Fruit fly (Drosophila melanogaster) whole organism, embryonic: ENCODE data around the gene Gbs-76A.

Experiments used
- Abd-B ChIP-seq: fragments of 200-800 bp; sonication (Bioruptor generic); optimal IDR thresholded peaks from 2 replicates; lab custom pipeline; 2018; ENCODE audit warnings: missing biosample characterization, mild to moderate bottlenecking, missing genetic modification characterization, moderate library complexity
- Aef1 ChIP-seq: fragments of 200-800 bp; sonication (Bioruptor generic); IDR thresholded peaks from 3 replicates; pipeline ENCODE4 v1.3.6; 2022; ENCODE audit warnings: missing biosample characterization, missing genetic modification characterization
- CG10267 ChIP-seq: fragments of 200-800 bp; sonication (Bioruptor generic); optimal IDR thresholded peaks from 2 replicates; lab custom pipeline; 2018; ENCODE audit warnings: missing biosample characterization, mild to moderate bottlenecking, missing genetic modification characterization, moderate library complexity
- CG10321 ChIP-seq: fragments of 200-800 bp; sonication (Bioruptor generic); IDR thresholded peaks from 2 replicates; pipeline ENCODE4 v1.3.6; 2022; ENCODE audit warnings: missing biosample characterization, missing genetic modification characterization
- CG11723 ChIP-seq: fragments of 200-800 bp; sonication (Bioruptor generic); optimal IDR thresholded peaks from 2 replicates; lab custom pipeline; 2017; ENCODE audit warnings: missing biosample characterization, mild to moderate bottlenecking, missing genetic modification characterization
- CG13775 ChIP-seq: fragments of 200-800 bp; sonication (Bioruptor generic); optimal IDR thresholded peaks from 3 replicates; lab custom pipeline; 2017; ENCODE audit warnings: missing biosample characterization, mild to moderate bottlenecking, missing genetic modification characterization
- CG15601 ChIP-seq: fragments of 200-800 bp; sonication (Bioruptor generic); optimal IDR thresholded peaks from 3 replicates; lab custom pipeline; 2019; ENCODE audit warnings: missing biosample characterization, mild to moderate bottlenecking, missing genetic modification characterization, moderate library complexity
- CG16779 ChIP-seq: fragments of 200-800 bp; sonication (Bioruptor generic); IDR thresholded peaks from 2 replicates; pipeline ENCODE4 v1.3.6; 2022; ENCODE audit warnings: missing biosample characterization, missing genetic modification characterization
- CG16815 ChIP-seq: fragments of 200-800 bp; sonication (Bioruptor generic); optimal IDR thresholded peaks from 3 replicates; lab custom pipeline; 2017; ENCODE audit warnings: missing biosample characterization, mild to moderate bottlenecking, missing genetic modification characterization
- CG17328 ChIP-seq: fragments of 200-800 bp; sonication (Bioruptor generic); IDR thresholded peaks from 2 replicates; pipeline ENCODE4 v1.3.6; 2022; ENCODE audit warnings: missing biosample characterization, missing genetic modification characterization
- CG18262 ChIP-seq: fragments of 200-800 bp; optimal IDR thresholded peaks from 3 replicates; lab custom pipeline; 2019; ENCODE audit warnings: missing biosample characterization, mild to moderate bottlenecking, missing genetic modification characterization, moderate library complexity
- CG33557 ChIP-seq: fragments of 200-800 bp; sonication (Bioruptor generic); optimal IDR thresholded peaks from 2 replicates; lab custom pipeline; 2019; ENCODE audit warnings: missing biosample characterization, mild to moderate bottlenecking, missing genetic modification characterization, moderate library complexity
- CG3407 ChIP-seq: fragments of 200-800 bp; sonication (Bioruptor generic); optimal IDR thresholded peaks from 2 replicates; lab custom pipeline; 2018; ENCODE audit warnings: missing biosample characterization, mild to moderate bottlenecking, missing genetic modification characterization
- CG4328 ChIP-seq: fragments of 200-800 bp; sonication (Bioruptor generic); optimal IDR thresholded peaks from 3 replicates; lab custom pipeline; 2017; ENCODE audit warnings: missing biosample characterization, missing genetic modification reagents, missing genetic modification characterization
- CG6175 ChIP-seq: fragments of 200-800 bp; sonication (Bioruptor generic); IDR thresholded peaks from 3 replicates; pipeline ENCODE4 v1.3.6; 2022; ENCODE audit warnings: missing biosample characterization, missing genetic modification characterization
- CG6813 ChIP-seq: fragments of 200-800 bp; sonication (Bioruptor generic); optimal IDR thresholded peaks from 2 replicates; lab custom pipeline; 2017; ENCODE audit warnings: missing biosample characterization, missing genetic modification characterization, mild to moderate bottlenecking, moderate library complexity, missing genetic modification reagents
- CG7556 ChIP-seq: fragments of 200-800 bp; sonication (Bioruptor generic); optimal IDR thresholded peaks from 2 replicates; lab custom pipeline; 2017; ENCODE audit warnings: missing biosample characterization, mild to moderate bottlenecking, missing genetic modification characterization
- CG8290 ChIP-seq, 3 experiments: fragments of 200-800 bp; sonication (Bioruptor generic); optimal IDR thresholded peaks; 2 replicates each; lab custom pipeline; 2016 to 2019; ENCODE audit warnings: missing biosample characterization in 3 of 3, missing genetic modification characterization in 3 of 3, mild to moderate bottlenecking in 2 of 3, moderate library complexity in 1 of 3
- CG9727 ChIP-seq: fragments of 200-800 bp; sonication (Bioruptor generic); optimal IDR thresholded peaks from 3 replicates; lab custom pipeline; 2017; ENCODE audit warnings: missing biosample characterization, mild to moderate bottlenecking, missing genetic modification characterization
- Chrac-16 ChIP-seq: fragments of 200-800 bp; sonication (Bioruptor generic); optimal IDR thresholded peaks from 3 replicates; lab custom pipeline; 2016; ENCODE audit warnings: missing biosample characterization, missing genetic modification characterization
- D19A ChIP-seq: fragments of 200-800 bp; optimal IDR thresholded peaks from 3 replicates; lab custom pipeline; 2019; ENCODE audit warnings: missing biosample characterization, mild to moderate bottlenecking, missing genetic modification characterization, moderate library complexity
- Dad ChIP-seq: fragments of 200-800 bp; sonication (Bioruptor generic); optimal IDR thresholded peaks from 3 replicates; lab custom pipeline; 2016; ENCODE audit warnings: missing biosample characterization, missing genetic modification characterization
- Doc3 ChIP-seq: fragments of 200-800 bp; sonication (Bioruptor generic); IDR thresholded peaks from 3 replicates; pipeline ENCODE4 v1.3.6; 2022; ENCODE audit warnings: missing biosample characterization, missing genetic modification characterization; ENCODE audit not compliant: partially characterized antibody
- E2f2 ChIP-seq: fragments of 200-800 bp; sonication (Bioruptor generic); IDR thresholded peaks from 2 replicates; pipeline ENCODE4 v1.3.6; 2022; ENCODE audit warnings: missing biosample characterization, missing genetic modification characterization
- HLH54F ChIP-seq: fragments of 200-800 bp; sonication (Bioruptor generic); optimal IDR thresholded peaks from 3 replicates; lab custom pipeline; 2016; ENCODE audit warnings: missing biosample characterization, missing genetic modification characterization
- Hmr ChIP-seq: fragments of 200-800 bp; sonication (Bioruptor generic); optimal IDR thresholded peaks from 3 replicates; lab custom pipeline; 2017; ENCODE audit warnings: mild to moderate bottlenecking, missing biosample characterization, missing genetic modification reagents, missing genetic modification characterization
- Jarid2 ChIP-seq: fragments of 200-800 bp; sonication (Bioruptor generic); optimal IDR thresholded peaks from 3 replicates; lab custom pipeline; 2017; ENCODE audit warnings: mild to moderate bottlenecking, missing biosample characterization, missing genetic modification reagents, missing genetic modification characterization
- Lhr ChIP-seq: fragments of 200-800 bp; sonication (Bioruptor generic); optimal IDR thresholded peaks from 3 replicates; lab custom pipeline; 2017; ENCODE audit warnings: mild to moderate bottlenecking, missing biosample characterization, missing genetic modification reagents, missing genetic modification characterization
- MBD-R2 ChIP-seq: fragments of 200-800 bp; sonication (Bioruptor generic); IDR thresholded peaks from 2 replicates; pipeline ENCODE4 v1.3.6; 2022; ENCODE audit warnings: missing biosample characterization, missing genetic modification characterization
- MESR4 ChIP-seq: fragments of 200-800 bp; sonication (Bioruptor generic); optimal IDR thresholded peaks from 2 replicates; lab custom pipeline; 2018; ENCODE audit warnings: missing biosample characterization, mild to moderate bottlenecking, missing genetic modification characterization, moderate library complexity
- Max ChIP-seq: fragments of 200-800 bp; sonication (Bioruptor generic); optimal IDR thresholded peaks from 2 replicates; lab custom pipeline; 2016; ENCODE audit warnings: missing biosample characterization, mild to moderate bottlenecking, missing genetic modification characterization
- Opbp ChIP-seq: fragments of 200-800 bp; sonication (Bioruptor generic); IDR thresholded peaks from 3 replicates; pipeline ENCODE4 v1.3.6; 2022; ENCODE audit warnings: missing biosample characterization, missing genetic modification characterization; ENCODE audit not compliant: partially characterized antibody
- PHDP ChIP-seq: fragments of 200-800 bp; sonication (Bioruptor generic); optimal IDR thresholded peaks from 3 replicates; lab custom pipeline; 2018; ENCODE audit warnings: missing biosample characterization, mild to moderate bottlenecking, missing genetic modification characterization, moderate library complexity
- Pdp1 ChIP-seq, 2 experiments: fragments of 200-800 bp; sonication (Bioruptor generic); optimal IDR thresholded peaks; 3 replicates each; lab custom pipeline; 2016; ENCODE audit warnings: missing biosample characterization in 2 of 2, missing genetic modification characterization in 2 of 2, mild to moderate bottlenecking in 1 of 2, moderate library complexity in 1 of 2
- Sry-β ChIP-seq: fragments of 200-800 bp; sonication (Bioruptor generic); optimal IDR thresholded peaks from 2 replicates; lab custom pipeline; 2018; ENCODE audit warnings: missing biosample characterization, mild to moderate bottlenecking, missing genetic modification characterization, moderate library complexity
- ash1 ChIP-seq: fragments of 200-800 bp; sonication (Bioruptor generic); optimal IDR thresholded peaks from 2 replicates; lab custom pipeline; 2018; ENCODE audit warnings: missing biosample characterization, mild to moderate bottlenecking, missing genetic modification characterization
- bigmax ChIP-seq: fragments of 200-800 bp; sonication (Bioruptor generic); optimal IDR thresholded peaks from 2 replicates; lab custom pipeline; 2018; ENCODE audit warnings: missing biosample characterization, mild to moderate bottlenecking, missing genetic modification characterization
- dmrt99B ChIP-seq: fragments of 200-800 bp; sonication (Bioruptor generic); optimal IDR thresholded peaks from 2 replicates; lab custom pipeline; 2018; ENCODE audit warnings: missing biosample characterization, mild to moderate bottlenecking, missing genetic modification characterization, moderate library complexity
- eyg ChIP-seq: fragments of 200-800 bp; sonication (Bioruptor generic); optimal IDR thresholded peaks from 3 replicates; lab custom pipeline; 2016; ENCODE audit warnings: missing biosample characterization, missing genetic modification characterization
- fu2 ChIP-seq: fragments of 200-800 bp; sonication (Bioruptor generic); optimal IDR thresholded peaks from 2 replicates; lab custom pipeline; 2016; ENCODE audit warnings: missing biosample characterization, missing genetic modification characterization
- hb ChIP-seq: fragments of 200-800 bp; sonication (Bioruptor generic); IDR thresholded peaks from 3 replicates; pipeline ENCODE4 v1.3.6; 2022; ENCODE audit warnings: missing biosample characterization, missing genetic modification characterization; ENCODE audit not compliant: partially characterized antibody
- ken ChIP-seq: fragments of 200-800 bp; sonication (Bioruptor generic); IDR thresholded peaks from 3 replicates; pipeline ENCODE4 v1.3.6; 2022; ENCODE audit warnings: missing biosample characterization, missing genetic modification characterization
- peb ChIP-seq: fragments of 200-800 bp; sonication (Bioruptor generic); IDR thresholded peaks from 2 replicates; pipeline ENCODE4 v1.3.6; 2022; ENCODE audit warnings: missing biosample characterization, missing genetic modification characterization
- schlank ChIP-seq: fragments of 200-800 bp; sonication (Bioruptor generic); optimal IDR thresholded peaks from 2 replicates; lab custom pipeline; 2018; ENCODE audit warnings: missing biosample characterization, mild to moderate bottlenecking, missing genetic modification characterization
- tgo ChIP-seq: fragments of 200-800 bp; sonication (Bioruptor generic); IDR thresholded peaks from 3 replicates; pipeline ENCODE4 v1.3.6; 2022; ENCODE audit warnings: missing biosample characterization, missing genetic modification characterization
- tll ChIP-seq, 2 experiments: fragments of 200-800 bp in 1 of 2; fragments of >200 bp in 1 of 2; sonication (Bioruptor generic) in 1 of 2; optimal IDR thresholded peaks; 2 replicates each; lab custom pipeline; 2017 to 2019; ENCODE audit warnings: missing biosample characterization in 2 of 2, missing genetic modification characterization in 2 of 2, mild to moderate bottlenecking in 1 of 2, moderate library complexity in 1 of 2
- unc-4 ChIP-seq: fragments of 200-800 bp; sonication (Bioruptor generic); IDR thresholded peaks from 2 replicates; pipeline ENCODE4 v1.3.6; 2022; ENCODE audit warnings: missing biosample characterization, missing genetic modification characterization; ENCODE audit not compliant: partially characterized antibody
- wor ChIP-seq: fragments of 200-800 bp; sonication (Bioruptor generic); IDR thresholded peaks from 2 replicates; pipeline ENCODE4 v1.3.6; 2022; ENCODE audit warnings: missing biosample characterization, missing genetic modification characterization
- zfh1 ChIP-seq: fragments of 200-800 bp; sonication (Bioruptor generic); IDR thresholded peaks from 3 replicates; pipeline ENCODE4 v1.3.6; 2022; ENCODE audit warnings: missing biosample characterization, missing genetic modification characterization

Gene Gbs-76A

DNA sequence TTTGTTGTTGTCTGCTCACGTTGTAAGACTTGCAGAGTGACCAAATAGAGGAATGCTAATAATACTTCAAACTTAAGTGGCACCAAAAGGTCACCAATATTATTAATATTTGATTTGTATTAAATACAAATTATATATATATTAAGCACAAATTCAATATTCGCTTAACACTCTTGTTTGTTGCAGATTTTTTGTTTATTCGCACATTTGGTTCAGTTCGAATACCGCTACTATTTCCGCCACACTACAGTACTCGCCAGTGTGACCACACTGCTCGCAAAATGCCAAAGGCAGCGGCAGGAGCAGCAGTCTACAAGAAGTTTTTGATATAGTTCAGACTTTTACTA, 28.5 kb downstream of the Gbs-76A start, which contains the start of gene Max (continued):
- TF ChIP-seq wor (GFP tag; lab: Robert Waterston, UW) (0 out of 2 replicates have a peak, but pooled peaks have one; percentile 17), zfh1 (GFP tag; lab: Robert Waterston, UW) (peak; percentile 80), CG16815 (GFP tag; lab: Kevin White, UChicago) (no peak), Opbp (GFP tag; lab: Robert Waterston, UW) (0 out of 3 replicates have a peak, but pooled peaks have one; percentile 44), D19A (tag; lab: Kevin White, UChicago) (peak; percentile 66), CG17328 (GFP tag; lab: Robert Waterston, UW) (peak; percentile 76), CG13775 (GFP tag; lab: Kevin White, UChicago) (peak; percentile 75), CG9727 (GFP tag; lab: Kevin White, UChicago) (peak; percentile 58), CG6175 (GFP tag; lab: Robert Waterston, UW) (no peak; the same call in 2 of the 3 replicates), Hmr (GFP tag; lab: Kevin White, UChicago) (peak; percentile 75), dmrt99B (no peak), E2f2 (GFP tag; lab: Robert Waterston, UW) (peak; percentile 55; the same call in 1 of the 2 replicates), ken (GFP tag; lab: Robert Waterston, UW) (peak; percentile 68; the same call in 2 of the 3 replicates), CG10267 (peak; percentile 77), Jarid2 (GFP tag; lab: Kevin White, UChicago) (no peak), MESR4 (peak; percentile 53), CG10321 (no peak), Dad (no peak), ash1 (GFP tag; lab: Kevin White, UChicago) (no peak), MBD-R2 (GFP tag; lab: Robert Waterston, UW) (peak; percentile 90), Doc3 (GFP tag; lab: Robert Waterston, UW) (no peak), CG8290 (GFP tag; optimal IDR thresholded peaks at IDR 0.05; lab: Kevin White, UChicago) (no peak), CG8290 (tag; optimal IDR thresholded peaks at IDR 0.05; lab: Kevin White, UChicago) (no peak), bigmax (GFP tag; lab: Kevin White, UChicago) (peak; percentile 8), tll (GFP tag; optimal IDR thresholded peaks at IDR 0.05; lab: Kevin White, UChicago) (peak in 1 of 2 experiments; percentile 36), Aef1 (GFP tag; lab: Robert Waterston, UW) (peak; percentile 67), fu2 (no peak), HLH54F (GFP tag; lab: Kevin White, UChicago) (peak; percentile 7), CG16779 (no peak), Sry-β (GFP tag; lab: Kevin White, UChicago) (no peak), CG15601 (peak; percentile 72), Abd-B (peak; percentile 32), hb (GFP tag; lab: Robert Waterston, UW) (no peak), peb (peak; percentile 54; the same call in 1 of the 2 replicates), CG33557 (GFP tag; lab: Kevin White, UChicago) (peak; percentile 58), eyg (GFP tag; lab: Kevin White, UChicago) (no peak), Max (GFP tag; lab: Kevin White, UChicago) (peak; percentile 92), CG7556 (GFP tag; lab: Kevin White, UChicago) (peak; percentile 13), CG6813 (GFP tag; lab: Kevin White, UChicago) (peak; percentile 45), CG3407 (peak; percentile 43), PHDP (peak; percentile 83), CG11723 (GFP tag; lab: Kevin White, UChicago) (peak; percentile 51), schlank (tag; lab: Kevin White, UChicago) (peak; percentile 41), Pdp1 (GFP tag; optimal IDR thresholded peaks at IDR 0.05; lab: Kevin White, UChicago) (peak in 1 of 2 experiments; percentile 8), CG4328 (peak; percentile 52), unc-4 (GFP tag; lab: Robert Waterston, UW) (no peak; the same call in 1 of the 2 replicates), tgo (GFP tag; lab: Robert Waterston, UW) (peak; percentile 72), Lhr (GFP tag; lab: Kevin White, UChicago) (peak; percentile 22), CG18262 (tag; lab: Kevin White, UChicago) (peak; percentile 72), Chrac-16 (GFP tag; lab: Kevin White, UChicago) (peak; percentile 60)
